Worm (Caenorhabditis elegans): ENCODE measurements around the gene afmd-2.

DNA sequence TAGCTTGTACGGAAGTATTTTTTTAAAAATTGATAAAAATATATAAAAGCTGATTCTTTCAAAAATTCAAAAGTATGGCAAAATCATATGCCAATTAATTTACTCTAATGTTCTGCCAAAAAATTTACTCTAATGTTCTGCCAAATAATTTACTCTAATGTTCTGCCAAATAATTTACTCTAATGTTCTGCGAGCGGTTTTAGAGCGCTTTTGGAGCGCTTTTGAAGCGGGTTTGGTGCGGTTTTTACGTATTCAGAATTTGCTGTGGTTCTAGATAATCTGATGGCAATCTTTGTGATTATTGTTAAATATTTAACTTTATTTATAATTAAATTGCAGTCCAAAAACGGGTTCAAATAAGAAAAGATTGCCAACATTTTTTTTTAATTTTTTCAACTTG, 40.3 kb downstream of the afmd-2 start:
- TF ChIP-seq tra-4 (tag; optimal IDR thresholded peaks at IDR 0.05) = no peak
- TF ChIP-seq ama-1 (optimal IDR thresholded peaks at IDR 0.05) = no peak
- no peak for TF ChIP-seq tbx-11 (GFP tag; IDR thresholded peaks at IDR 0.05)
- no peak for TF ChIP-seq ceh-36 (tag; optimal IDR thresholded peaks at IDR 0.05)
- TF ChIP-seq flt-1 (GFP tag; IDR thresholded peaks at IDR 0.05) = no peak
- peak; percentile 30 for TF ChIP-seq F13C5.2 (tag; optimal IDR thresholded peaks at IDR 0.05)
